Worm (Caenorhabditis elegans): ENCODE data around the gene C09E9.1.

DNA sequence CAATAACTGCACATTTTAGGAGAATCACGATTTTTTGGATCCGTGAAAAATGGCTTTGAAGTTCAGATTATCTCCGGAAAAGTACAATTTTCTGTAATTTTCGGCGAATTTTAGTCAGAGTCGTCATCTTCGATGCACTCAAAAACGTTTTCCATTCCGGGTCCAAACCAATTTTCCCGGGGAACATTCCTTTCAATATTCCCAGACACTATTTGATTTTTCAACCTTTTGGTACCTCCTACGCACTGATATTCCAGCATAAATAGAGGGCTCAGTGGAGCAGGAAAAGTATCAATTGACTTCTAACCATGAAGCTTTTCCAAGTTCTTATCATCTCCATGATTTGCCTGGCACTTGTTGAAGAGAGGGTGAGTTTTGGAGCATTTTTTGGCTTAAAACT, 43.1 kb upstream of the C09E9.1 start, which contains the start of gene W09G12.6:
- no peak for TF ChIP-seq alr-1 (tag; optimal IDR thresholded peaks at IDR 0.05; ENCODE audit: borderline replicate concordance)
- TF ChIP-seq nhr-76 (tag; optimal IDR thresholded peaks at IDR 0.05): no peak
- no peak for TF ChIP-seq elt-3 (tag; optimal IDR thresholded peaks at IDR 0.05)
- no peak for TF ChIP-seq nhr-77 (tag; optimal IDR thresholded peaks at IDR 0.05)
- TF ChIP-seq ceh-82 (tag; optimal IDR thresholded peaks at IDR 0.05): no peak
- no peak for TF ChIP-seq snu-23 (GFP tag; optimal IDR thresholded peaks at IDR 0.05)
- TF ChIP-seq nhr-19 (GFP tag; conservative IDR thresholded peaks at IDR 0.05): no peak
